Fruit fly (Drosophila melanogaster) whole organism, prepupa: ENCODE data around the gene sofe.
A peak's percentile ranks its signal among the peaks of the same experiment; 100 is the strongest.

Experiments
- Blimp-1 ChIP-seq: fragments of 200-800 bp; sonication (Bioruptor generic); optimal IDR thresholded peaks from 3 replicates; lab custom pipeline; 2017; ENCODE audit warnings: missing biosample characterization, missing genetic modification characterization, mild to moderate bottlenecking, moderate library complexity, missing genetic modification reagents
- CG10631 ChIP-seq: fragments of 200-800 bp; sonication (Bioruptor generic); optimal IDR thresholded peaks from 2 replicates; lab custom pipeline; 2016; ENCODE audit warnings: missing biosample characterization, missing genetic modification characterization
- CG11762 ChIP-seq: fragments of 200-800 bp; sonication (Bioruptor generic); optimal IDR thresholded peaks from 3 replicates; lab custom pipeline; 2016; ENCODE audit warnings: missing biosample characterization, missing genetic modification characterization; ENCODE audit not compliant: insufficient read depth
- CG11902 ChIP-seq: fragments of 200-800 bp; sonication (Bioruptor generic); optimal IDR thresholded peaks from 3 replicates; lab custom pipeline; 2016; ENCODE audit warnings: missing biosample characterization, missing genetic modification characterization
- CG15336 ChIP-seq: fragments of 200-800 bp; sonication (Bioruptor generic); IDR thresholded peaks from 2 replicates; pipeline ENCODE4 v1.3.6; 2022; ENCODE audit warnings: missing biosample characterization, missing genetic modification characterization
- CG1621 ChIP-seq: fragments of 200-800 bp; sonication (Bioruptor generic); optimal IDR thresholded peaks from 3 replicates; lab custom pipeline; 2018; ENCODE audit warnings: missing biosample characterization, mild to moderate bottlenecking, missing genetic modification characterization
- CG3032 ChIP-seq: fragments of 200-800 bp; optimal IDR thresholded peaks from 2 replicates; lab custom pipeline; 2019; ENCODE audit warnings: missing biosample characterization, mild to moderate bottlenecking, missing genetic modification characterization, moderate library complexity
- CG31627 ChIP-seq: fragments of 200-800 bp; sonication (Bioruptor generic); optimal IDR thresholded peaks from 3 replicates; lab custom pipeline; 2016; ENCODE audit warnings: missing biosample characterization, missing genetic modification characterization
- CG3919 ChIP-seq: fragments of 200-800 bp; sonication (Bioruptor generic); optimal IDR thresholded peaks from 3 replicates; lab custom pipeline; 2016; ENCODE audit warnings: missing biosample characterization, missing genetic modification characterization
- CG4318 ChIP-seq: fragments of 200-800 bp; sonication (Bioruptor generic); optimal IDR thresholded peaks from 3 replicates; lab custom pipeline; 2017; ENCODE audit warnings: missing biosample characterization, mild to moderate bottlenecking, missing genetic modification characterization
- CG6163 ChIP-seq: fragments of 200-800 bp; sonication (Bioruptor generic); IDR thresholded peaks from 3 replicates; pipeline ENCODE4 v1.3.6; 2022; ENCODE audit warnings: missing biosample characterization, missing genetic modification characterization
- CG6276 ChIP-seq: fragments of 200-800 bp; sonication (Bioruptor generic); optimal IDR thresholded peaks from 2 replicates; lab custom pipeline; 2017; ENCODE audit warnings: missing biosample characterization, mild to moderate bottlenecking, missing genetic modification characterization
- CG6792 ChIP-seq: fragments of 200-800 bp; sonication (Bioruptor generic); optimal IDR thresholded peaks from 3 replicates; lab custom pipeline; 2016; ENCODE audit warnings: missing biosample characterization, missing genetic modification characterization
- CG7368 ChIP-seq: fragments of 200-800 bp; sonication (Bioruptor generic); optimal IDR thresholded peaks from 3 replicates; lab custom pipeline; 2016; ENCODE audit warnings: missing biosample characterization, missing genetic modification characterization
- CG8119 ChIP-seq: fragments of 200-800 bp; sonication (Bioruptor generic); IDR thresholded peaks from 3 replicates; pipeline ENCODE4 v1.3.6; 2022; ENCODE audit warnings: missing biosample characterization, missing genetic modification characterization
- CG8319 ChIP-seq: fragments of 200-800 bp; sonication (Bioruptor generic); optimal IDR thresholded peaks from 3 replicates; lab custom pipeline; 2016; ENCODE audit warnings: missing biosample characterization, missing genetic modification characterization
- CG8632 ChIP-seq: fragments of 200-800 bp; sonication (Bioruptor generic); optimal IDR thresholded peaks from 3 replicates; lab custom pipeline; 2016; ENCODE audit warnings: missing biosample characterization, missing genetic modification characterization
- CG9139 ChIP-seq: fragments of 200-800 bp; sonication (Bioruptor generic); optimal IDR thresholded peaks from 3 replicates; lab custom pipeline; 2017; ENCODE audit warnings: missing biosample characterization, mild to moderate bottlenecking, missing genetic modification characterization
- Eip78C ChIP-seq: fragments of 200-800 bp; sonication (Bioruptor generic); peaks from one replicate; lab custom pipeline; 2016; ENCODE audit warnings: missing biosample characterization, missing genetic modification characterization
- Ets21C ChIP-seq: fragments of 200-800 bp; sonication (Bioruptor generic); optimal IDR thresholded peaks from 3 replicates; lab custom pipeline; 2016; ENCODE audit warnings: missing biosample characterization, missing genetic modification characterization
- Ets96B ChIP-seq: fragments of 200-800 bp; optimal IDR thresholded peaks from 2 replicates; lab custom pipeline; 2019; ENCODE audit warnings: missing biosample characterization, mild to moderate bottlenecking, missing genetic modification characterization, moderate library complexity
- Hr38 ChIP-seq: sonication (Bioruptor generic); optimal IDR thresholded peaks from 2 replicates; lab custom pipeline; 2016; ENCODE audit warnings: missing biosample characterization, missing genetic modification characterization
- Hr39 ChIP-seq: fragments of 200-800 bp; sonication (Bioruptor generic); optimal IDR thresholded peaks from 2 replicates; lab custom pipeline; 2016; ENCODE audit warnings: missing biosample characterization, missing genetic modification characterization
- Hr4 ChIP-seq: fragments of 200-800 bp; sonication (Bioruptor generic); optimal IDR thresholded peaks from 3 replicates; lab custom pipeline; 2016; ENCODE audit warnings: missing biosample characterization, missing genetic modification characterization
- Lpt ChIP-seq: fragments of 200-800 bp; sonication (Bioruptor generic); optimal IDR thresholded peaks from 3 replicates; lab custom pipeline; 2016; ENCODE audit warnings: missing biosample characterization, missing genetic modification characterization
- Met ChIP-seq: fragments of 200-800 bp; sonication (Bioruptor generic); optimal IDR thresholded peaks from 3 replicates; lab custom pipeline; 2016; ENCODE audit warnings: missing biosample characterization, missing genetic modification characterization
- OdsH ChIP-seq: fragments of 200-800 bp; sonication (Bioruptor generic); optimal IDR thresholded peaks from 3 replicates; lab custom pipeline; 2016; ENCODE audit warnings: missing biosample characterization, missing genetic modification characterization
- Sox102F ChIP-seq: fragments of 200-800 bp; sonication (Bioruptor generic); optimal IDR thresholded peaks from 2 replicates; lab custom pipeline; 2016; ENCODE audit warnings: missing biosample characterization, mild to moderate bottlenecking, missing genetic modification characterization
- Sox14 ChIP-seq: fragments of 200-800 bp; sonication (Bioruptor generic); optimal IDR thresholded peaks from 3 replicates; lab custom pipeline; 2016; ENCODE audit warnings: missing biosample characterization, missing genetic modification characterization
- Sox15 ChIP-seq: fragments of 200-800 bp; sonication (Bioruptor generic); optimal IDR thresholded peaks from 3 replicates; lab custom pipeline; 2016; ENCODE audit warnings: missing biosample characterization, missing genetic modification characterization
- achi ChIP-seq: fragments of 200-800 bp; sonication (Bioruptor generic); optimal IDR thresholded peaks from 3 replicates; lab custom pipeline; 2016; ENCODE audit warnings: missing biosample characterization, missing genetic modification characterization
- acj6 ChIP-seq: fragments of 200-800 bp; sonication (Bioruptor generic); optimal IDR thresholded peaks from 3 replicates; lab custom pipeline; 2016; ENCODE audit warnings: missing biosample characterization, missing genetic modification characterization
- cyc ChIP-seq: fragments of 200-800 bp; sonication (Bioruptor generic); optimal IDR thresholded peaks from 3 replicates; lab custom pipeline; 2016; ENCODE audit warnings: missing biosample characterization, missing genetic modification characterization
- eg ChIP-seq: fragments of 200-800 bp; sonication (Bioruptor generic); IDR thresholded peaks from 3 replicates; pipeline ENCODE4 v1.3.6; 2022; ENCODE audit warnings: missing biosample characterization, missing genetic modification characterization
- esn ChIP-seq: fragments of 200-800 bp; sonication (Bioruptor generic); optimal IDR thresholded peaks from 2 replicates; lab custom pipeline; 2016; ENCODE audit warnings: missing biosample characterization, mild to moderate bottlenecking, missing genetic modification characterization, moderate library complexity
- fkh ChIP-seq: fragments of 200-800 bp; sonication (Bioruptor generic); optimal IDR thresholded peaks from 3 replicates; lab custom pipeline; 2017; ENCODE audit warnings: missing biosample characterization, mild to moderate bottlenecking, missing genetic modification characterization, moderate library complexity
- lz ChIP-seq: fragments of 200-800 bp; sonication (Bioruptor generic); optimal IDR thresholded peaks from 3 replicates; lab custom pipeline; 2016; ENCODE audit warnings: missing biosample characterization, missing genetic modification characterization
- net ChIP-seq: fragments of 200-800 bp; sonication (Bioruptor generic); optimal IDR thresholded peaks from 3 replicates; lab custom pipeline; 2016; ENCODE audit warnings: missing biosample characterization, missing genetic modification characterization
- pdm3 ChIP-seq: fragments of 200-800 bp; sonication (Bioruptor generic); optimal IDR thresholded peaks from 3 replicates; lab custom pipeline; 2016; ENCODE audit warnings: missing biosample characterization, missing genetic modification characterization
- ss ChIP-seq, 2 experiments: fragments of 200-800 bp; sonication (Bioruptor generic); optimal IDR thresholded peaks; 2 replicates in 1 of 2; 3 replicates in 1 of 2; lab custom pipeline; 2017 to 2018; ENCODE audit warnings: mild to moderate bottlenecking in 2 of 2, missing biosample characterization in 2 of 2, missing genetic modification characterization in 2 of 2, moderate library complexity in 1 of 2
- svp ChIP-seq: fragments of 200-800 bp; sonication (Bioruptor generic); peaks from one replicate; lab custom pipeline; 2016; ENCODE audit warnings: missing biosample characterization, missing genetic modification characterization
- topi ChIP-seq: fragments of 200-800 bp; sonication (Bioruptor generic); optimal IDR thresholded peaks from 3 replicates; lab custom pipeline; 2016; ENCODE audit warnings: missing biosample characterization, missing genetic modification characterization
- vri ChIP-seq: fragments of 200-800 bp; sonication (Bioruptor generic); optimal IDR thresholded peaks from 3 replicates; lab custom pipeline; 2016; ENCODE audit warnings: missing biosample characterization, mild to moderate bottlenecking, missing genetic modification characterization

The sofe gene

DNA sequence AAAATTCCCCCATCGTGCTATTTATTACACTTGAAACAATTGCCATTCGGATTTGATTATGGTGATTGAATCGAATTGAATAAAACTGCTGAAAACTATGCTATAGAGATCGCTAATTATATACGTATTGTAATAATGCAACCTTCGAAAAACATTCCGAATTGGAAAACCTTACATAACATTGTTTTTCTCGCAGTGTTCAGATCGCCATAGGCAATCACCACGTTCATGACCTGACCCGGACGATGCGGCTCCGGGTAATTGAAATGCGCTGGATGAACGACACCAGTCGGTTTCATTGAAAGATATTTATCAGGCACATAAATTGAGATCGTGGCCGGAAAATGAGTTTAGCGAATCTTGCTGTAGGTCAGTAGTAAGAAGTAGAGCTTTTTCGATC is 25.6 kb upstream of the sofe start:
- TF ChIP-seq Hr39 (GFP tag; lab: Kevin White, UChicago) = peak; percentile 26
- TF ChIP-seq CG6792 = peak; percentile 1
- no peak for TF ChIP-seq Blimp-1 (GFP tag; lab: Kevin White, UChicago)
- TF ChIP-seq svp (GFP tag; lab: Kevin White, UChicago) = peak; percentile 88
- peak; percentile 18 for TF ChIP-seq CG3919
- peak; percentile 51 for TF ChIP-seq Eip78C (GFP tag; lab: Kevin White, UChicago)
- TF ChIP-seq Met (GFP tag; lab: Kevin White, UChicago) = peak; percentile 32
- peak; percentile 17 for TF ChIP-seq pdm3 (GFP tag; lab: Kevin White, UChicago)
- TF ChIP-seq Ets96B = no peak
- no peak for TF ChIP-seq CG7368 (GFP tag; lab: Kevin White, UChicago)
- TF ChIP-seq CG1621 (tag; lab: Kevin White, UChicago) = no peak
- TF ChIP-seq Sox102F (GFP tag; lab: Kevin White, UChicago) = peak; percentile 24
- TF ChIP-seq lz (GFP tag; lab: Kevin White, UChicago) = peak; percentile 23
- peak; percentile 16 for TF ChIP-seq cyc (GFP tag; lab: Kevin White, UChicago)
- peak; percentile 31 for TF ChIP-seq topi (GFP tag; lab: Kevin White, UChicago)
- peak; percentile 17 for TF ChIP-seq CG31627 (GFP tag; lab: Kevin White, UChicago)
- TF ChIP-seq esn = peak; percentile 22
- TF ChIP-seq, all 60 proteins: peak for 13

DNA sequence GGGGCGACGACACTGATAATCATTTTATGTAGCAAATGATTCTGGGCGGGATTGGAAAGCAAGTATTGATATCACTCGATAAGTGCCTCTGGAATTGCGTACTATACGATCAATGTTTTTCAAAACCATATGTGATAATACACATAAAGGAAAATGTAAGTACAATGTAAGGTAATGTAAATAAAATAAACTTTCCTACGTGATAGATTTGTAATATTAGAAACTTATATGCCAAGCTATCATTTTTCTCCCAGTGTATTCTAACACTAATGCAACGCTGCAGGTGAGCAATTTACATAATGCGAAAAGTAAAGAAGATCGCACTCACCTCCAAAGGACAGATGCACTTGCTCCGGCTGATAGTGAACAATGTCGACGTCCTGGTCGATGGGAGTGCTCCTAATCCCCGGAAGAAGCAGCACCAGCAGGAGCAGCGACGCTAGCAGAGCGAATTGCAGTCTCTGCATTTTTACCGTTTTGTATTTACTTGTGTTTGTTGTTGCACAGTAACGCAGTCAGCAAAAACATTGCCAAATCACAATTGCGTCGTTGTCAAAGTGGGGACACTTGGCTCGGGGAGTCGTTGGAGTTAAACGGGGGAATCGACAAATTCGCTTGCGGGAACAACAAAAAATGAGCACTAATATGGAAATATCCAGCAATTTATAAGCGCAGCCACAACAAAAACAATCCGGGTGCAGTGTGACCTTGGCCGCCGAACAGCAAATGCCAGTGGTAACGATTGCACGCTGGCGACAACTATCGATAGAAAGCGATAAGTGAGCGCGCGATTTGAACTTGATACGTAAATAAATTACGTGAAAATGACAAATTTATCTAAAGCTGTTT is 20.1 kb upstream of the sofe start, which contains the start of gene CG1637:
CG1637 (minus strand) TSS at position 807 of the 849 bp plus-strand sequence.
- TF ChIP-seq CG31627 (GFP tag; lab: Kevin White, UChicago) (peak; percentile 7), CG4318 (no peak), esn (peak; percentile 10), Lpt (no peak), CG1621 (tag; lab: Kevin White, UChicago) (peak; percentile 14), Hr39 (GFP tag; lab: Kevin White, UChicago) (no peak), Sox102F (GFP tag; lab: Kevin White, UChicago) (no peak), CG9139 (GFP tag; lab: Kevin White, UChicago) (no peak), CG8319 (GFP tag; lab: Kevin White, UChicago) (peak; percentile 15), CG11902 (GFP tag; lab: Kevin White, UChicago) (no peak), CG3032 (tag; lab: Kevin White, UChicago) (no peak), Ets96B (peak; percentile 15), CG8632 (GFP tag; lab: Kevin White, UChicago) (peak; percentile 11), Hr38 (GFP tag; lab: Kevin White, UChicago) (no peak), CG6163 (0 out of 3 replicates have a peak, but pooled peaks have one; percentile 17), fkh (GFP tag; lab: Kevin White, UChicago) (no peak), pdm3 (GFP tag; lab: Kevin White, UChicago) (peak; percentile 8), achi (GFP tag; lab: Kevin White, UChicago) (no peak), CG8119 (GFP tag; lab: Robert Waterston, UW) (peak; percentile 70), CG15336 (GFP tag; lab: Robert Waterston, UW) (peak; percentile 65), CG11762 (GFP tag; lab: Kevin White, UChicago) (peak; percentile 23), CG6276 (GFP tag; lab: Kevin White, UChicago) (peak; percentile 45), topi (GFP tag; lab: Kevin White, UChicago) (peak; percentile 48), vri (GFP tag; lab: Kevin White, UChicago) (peak; percentile 1), lz (GFP tag; lab: Kevin White, UChicago) (peak; percentile 24), Hr4 (GFP tag; lab: Kevin White, UChicago) (peak; percentile 73), Sox14 (GFP tag; lab: Kevin White, UChicago) (peak; percentile 22), acj6 (GFP tag; lab: Kevin White, UChicago) (peak; percentile 67), svp (GFP tag; lab: Kevin White, UChicago) (peak; percentile 79), CG10631 (peak; percentile 29), OdsH (GFP tag; lab: Kevin White, UChicago) (no peak), ss (GFP tag; optimal IDR thresholded peaks at IDR 0.05; lab: Kevin White, UChicago) (no peak), net (GFP tag; lab: Kevin White, UChicago) (peak; percentile 9), Sox15 (GFP tag; lab: Kevin White, UChicago) (no peak), CG6792 (peak; percentile 4), Eip78C (GFP tag; lab: Kevin White, UChicago) (peak; percentile 80), eg (GFP tag; lab: Robert Waterston, UW) (peak; percentile 59; the same call in 2 of the 3 replicates), Ets21C (GFP tag; lab: Kevin White, UChicago) (peak; percentile 5)
- TF ChIP-seq, all 60 proteins: peak for 25
